Worm (Caenorhabditis elegans) whole organism, L4 larva: ENCODE measurements around the gene him-4.

ENCODE experiments used
- D1046.2 ChIP-seq: fragments of 200-800 bp; sonication (Bioruptor generic); IDR thresholded peaks from 2 replicates; pipeline ENCODE4 v1.3.6; 2022; ENCODE audit warnings: missing genetic modification characterization, missing compliant biosample characterization
- F49E8.2 ChIP-seq: sonication (generic microtip); optimal IDR thresholded peaks from 2 replicates; lab custom pipeline; 2016; ENCODE audit warnings: missing compliant biosample characterization, mild to moderate bottlenecking, missing genetic modification characterization, borderline replicate concordance
- T20F7.1 ChIP-seq: fragments of 200-800 bp; sonication (Bioruptor generic); optimal IDR thresholded peaks from 2 replicates; lab custom pipeline; 2018; ENCODE audit warnings: mild to moderate bottlenecking, missing genetic modification characterization, missing compliant biosample characterization
- aha-1 ChIP-seq: fragments of 150-350 bp; peaks from one replicate; lab custom pipeline; 2014; ENCODE audit warnings: missing biosample characterization, missing genetic modification characterization
- aly-2 ChIP-seq: sonication (generic microtip); optimal IDR thresholded peaks from 2 replicates; lab custom pipeline; 2018; ENCODE audit warnings: missing biosample characterization, missing genetic modification characterization
- attf-4 ChIP-seq: sonication (generic microtip); optimal IDR thresholded peaks from 3 replicates; lab custom pipeline; 2017; ENCODE audit warnings: missing biosample characterization, missing genetic modification characterization
- ceh-20 ChIP-seq: fragments of 200-800 bp; sonication (Bioruptor generic); IDR thresholded peaks from 2 replicates; pipeline ENCODE4 v1.3.6; 2022; ENCODE audit warnings: missing genetic modification reagents, missing genetic modification characterization, missing compliant biosample characterization
- ces-1 ChIP-seq: fragments of 150-350 bp; sonication (generic microtip); optimal IDR thresholded peaks from 4 replicates; lab custom pipeline; 2014; ENCODE audit warnings: missing biosample characterization, missing genetic modification reagents, missing genetic modification characterization
- ctbp-1 ChIP-seq: fragments of 200-800 bp; sonication (Bioruptor generic); IDR thresholded peaks from 2 replicates; pipeline ENCODE4 v1.3.6; 2022; ENCODE audit warnings: missing genetic modification reagents, missing genetic modification characterization, missing compliant biosample characterization
- daf-19 ChIP-seq: fragments of 200-800 bp; sonication (Bioruptor generic); conservative IDR thresholded peaks from 2 replicates; pipeline ENCODE4 v1.3.6; 2022; ENCODE audit warnings: missing genetic modification characterization, missing compliant biosample characterization
- dmd-9 ChIP-seq: fragments of 200-800 bp; sonication (Bioruptor generic); IDR thresholded peaks from 2 replicates; pipeline ENCODE4 v1.3.6; 2022; ENCODE audit warnings: missing genetic modification reagents, missing genetic modification characterization, missing compliant biosample characterization
- duxl-1 ChIP-seq: sonication (generic microtip); optimal IDR thresholded peaks from 2 replicates; lab custom pipeline; 2016; ENCODE audit warnings: mild to moderate bottlenecking, missing genetic modification characterization, moderate library complexity, missing compliant biosample characterization; ENCODE audit not compliant: poor library complexity
- fkh-10 ChIP-seq: fragments of 150-350 bp; optimal IDR thresholded peaks from 2 replicates; lab custom pipeline; 2014; ENCODE audit warnings: missing biosample characterization, missing genetic modification reagents, missing genetic modification characterization
- gei-8 ChIP-seq: fragments of 200-800 bp; sonication (Bioruptor generic); optimal IDR thresholded peaks from 2 replicates; lab custom pipeline; 2018; ENCODE audit warnings: mild to moderate bottlenecking, missing genetic modification characterization, missing compliant biosample characterization
- hmg-1.1 ChIP-seq: fragments of 200-800 bp; sonication (Bioruptor generic); IDR thresholded peaks from 2 replicates; pipeline ENCODE4 v1.3.6; 2022; ENCODE audit warnings: missing genetic modification reagents, missing genetic modification characterization, missing compliant biosample characterization
- lin-13 ChIP-seq: fragments of 150-350 bp; optimal IDR thresholded peaks from 2 replicates; lab custom pipeline; 2014; ENCODE audit warnings: missing biosample characterization, missing genetic modification reagents, missing genetic modification characterization
- lin-39 ChIP-seq: fragments of 150-350 bp; optimal IDR thresholded peaks from 2 replicates; lab custom pipeline; 2014; ENCODE audit warnings: missing biosample characterization, missing genetic modification reagents, missing genetic modification characterization
- lsy-2 ChIP-seq, 2 experiments: fragments of 150-350 bp in 1 of 2; sonication (generic microtip) in 1 of 2; optimal IDR thresholded peaks; 2 replicates each; lab custom pipeline; 2014 to 2017; ENCODE audit warnings: missing biosample characterization in 2 of 2, missing genetic modification characterization in 2 of 2
- madf-5 ChIP-seq, 2 experiments: fragments of 200-800 bp; sonication (Bioruptor generic); IDR thresholded peaks; 2 replicates each; pipeline ENCODE4 v1.3.6; 2022; ENCODE audit warnings: missing compliant biosample characterization in 2 of 2, missing genetic modification characterization in 2 of 2
- mdl-1 ChIP-seq, 2 experiments: fragments of 150-350 bp in 1 of 2; sonication (generic microtip) in 1 of 2; optimal IDR thresholded peaks; 2 replicates each; lab custom pipeline; 2014 to 2017; ENCODE audit warnings: missing biosample characterization in 2 of 2, missing genetic modification characterization in 2 of 2
- mes-2 ChIP-seq: sonication (generic microtip); optimal IDR thresholded peaks from 2 replicates; lab custom pipeline; 2016; ENCODE audit warnings: missing genotype, mild to moderate bottlenecking, missing genetic modification characterization, missing compliant biosample characterization; ENCODE audit not compliant: poor library complexity, severe bottlenecking
- mxl-2 ChIP-seq: fragments of 200-800 bp; sonication (Bioruptor generic); conservative IDR thresholded peaks from 2 replicates; pipeline ENCODE4 v1.3.6; 2022; ENCODE audit warnings: missing genetic modification reagents, missing genetic modification characterization, missing compliant biosample characterization
- nhr-102 ChIP-seq: sonication (generic microtip); optimal IDR thresholded peaks from 2 replicates; lab custom pipeline; 2016; ENCODE audit warnings: mild to moderate bottlenecking, missing genetic modification characterization, moderate library complexity, missing compliant biosample characterization
- nhr-28 ChIP-seq: fragments of 150-350 bp; optimal IDR thresholded peaks from 2 replicates; lab custom pipeline; 2014; ENCODE audit warnings: missing biosample characterization, missing genetic modification characterization
- nhr-76 ChIP-seq: fragments of 150-350 bp; optimal IDR thresholded peaks from 2 replicates; lab custom pipeline; 2014; ENCODE audit warnings: missing biosample characterization, missing genetic modification characterization
- pha-4 ChIP-seq, 2 experiments: fragments of 150-350 bp in 1 of 2; fragments of 200-800 bp in 1 of 2; sonication (Bioruptor generic) in 1 of 2; IDR thresholded peaks in 1 of 2; optimal IDR thresholded peaks in 1 of 2; 2 replicates each; pipeline versions ENCODE4 v1.3.6 to Lab custom; 2014 to 2022; ENCODE audit warnings: missing genetic modification characterization in 2 of 2, missing genetic modification reagents in 2 of 2, missing biosample characterization in 1 of 2, missing compliant biosample characterization in 1 of 2
- pqm-1 ChIP-seq: sonication (generic microtip); optimal IDR thresholded peaks from 2 replicates; lab custom pipeline; 2017; ENCODE audit warnings: missing biosample characterization, missing genetic modification characterization
- saeg-2 ChIP-seq: fragments of 200-800 bp; sonication (Bioruptor generic); IDR thresholded peaks from 2 replicates; pipeline ENCODE4 v1.3.6; 2022; ENCODE audit warnings: missing genetic modification reagents, missing genetic modification characterization, missing compliant biosample characterization
- spr-3 ChIP-seq: fragments of 200-800 bp; sonication (Bioruptor generic); optimal IDR thresholded peaks from 2 replicates; lab custom pipeline; 2018; ENCODE audit warnings: mild to moderate bottlenecking, missing genetic modification characterization, missing compliant biosample characterization
- zip-2 ChIP-seq: fragments of 150-350 bp; optimal IDR thresholded peaks from 2 replicates; lab custom pipeline; 2014; ENCODE audit warnings: missing biosample characterization, missing genetic modification characterization

Gene him-4

DNA sequence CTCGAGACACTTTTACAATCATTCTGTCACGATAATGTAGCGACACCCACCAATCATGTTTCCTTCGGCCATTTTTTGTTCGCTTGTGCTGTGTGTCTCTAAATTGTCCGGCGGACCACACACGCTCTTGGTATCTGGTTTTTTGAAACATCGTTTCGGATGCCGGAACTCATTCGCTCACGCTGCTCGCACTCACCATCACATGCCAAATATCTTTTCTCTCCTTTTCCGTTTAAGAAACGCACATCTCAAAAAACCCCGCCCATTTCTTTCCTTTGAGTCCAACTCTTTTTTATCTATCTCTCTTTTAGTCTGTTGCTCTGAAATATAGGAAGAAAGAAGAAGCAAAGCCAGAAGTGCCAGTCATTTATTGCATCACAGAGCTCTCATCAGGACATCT is 81.2 kb downstream of the him-4 start, which contains the start of gene F36G3.3:
Gene F36G3.3 (plus strand): TSS at position 306 of the 400 bp plus-strand sequence.
- no peak for TF ChIP-seq dmd-9
- TF ChIP-seq gei-8 (GFP tag; lab: Kevin White, UChicago), result no peak
- TF ChIP-seq F49E8.2 (tag; lab: Kevin White, UChicago), result no peak
- TF ChIP-seq nhr-102 (tag; lab: Kevin White, UChicago), result no peak
- no peak for TF ChIP-seq saeg-2 (GFP tag; lab: Robert Waterston, UW)
- no peak for TF ChIP-seq hmg-1.1 (GFP tag; lab: Robert Waterston, UW)
- TF ChIP-seq mes-2 (tag; lab: Kevin White, UChicago), result no peak
- no peak for TF ChIP-seq duxl-1 (tag; lab: Kevin White, UChicago)
- TF ChIP-seq attf-4 (tag; lab: Kevin White, UChicago), result no peak
- no peak for TF ChIP-seq nhr-28 (tag; lab: Kevin White, UChicago)
- TF ChIP-seq lsy-2 (tag; optimal IDR thresholded peaks at IDR 0.05; lab: Kevin White, UChicago), result peak in 1 of 2 experiments; percentile 19
- no peak for TF ChIP-seq nhr-76 (tag; lab: Kevin White, UChicago)
- no peak for TF ChIP-seq aha-1 (tag; lab: Kevin White, UChicago)
- no peak for TF ChIP-seq pha-4 (GFP tag; IDR thresholded peaks at IDR 0.05; lab: Robert Waterston, UW)
- no peak for TF ChIP-seq pha-4 (tag; optimal IDR thresholded peaks at IDR 0.05; lab: Kevin White, UChicago)
- TF ChIP-seq pqm-1, result no peak
- no peak for TF ChIP-seq T20F7.1 (GFP tag; lab: Kevin White, UChicago)
- no peak for TF ChIP-seq aly-2 (tag; lab: Kevin White, UChicago)
- TF ChIP-seq zip-2 (tag; lab: Kevin White, UChicago), result no peak
- no peak for TF ChIP-seq lin-39 (tag; lab: Kevin White, UChicago)
- no peak for TF ChIP-seq madf-5 (GFP tag; IDR thresholded peaks at IDR 0.05; lab: Robert Waterston, UW)
- TF ChIP-seq mxl-2 (GFP tag; lab: Robert Waterston, UW), result no peak
- TF ChIP-seq spr-3 (GFP tag; lab: Kevin White, UChicago), result no peak
- peak in 1 of 2 experiments; percentile 20 for TF ChIP-seq mdl-1 (tag; optimal IDR thresholded peaks at IDR 0.05; lab: Kevin White, UChicago)
- no peak for TF ChIP-seq daf-19 (GFP tag; lab: Robert Waterston, UW)
- peak; percentile 48; the same call in 1 of the 2 replicates for TF ChIP-seq ctbp-1 (GFP tag; lab: Robert Waterston, UW)
- TF ChIP-seq ces-1 (GFP tag; lab: Kevin White, UChicago), result no peak
- no peak for TF ChIP-seq lin-13 (GFP tag; lab: Kevin White, UChicago)
- TF ChIP-seq D1046.2 (GFP tag; lab: Robert Waterston, UW), result no peak
- TF ChIP-seq ceh-20 (GFP tag; lab: Robert Waterston, UW), result no peak
- peak; percentile 54 for TF ChIP-seq fkh-10
